Fruit fly (Drosophila melanogaster) whole organism, embryonic: ENCODE results near the gene CG11670.

Experiments
- Antp ChIP-seq: fragments of 200-800 bp; sonication (Bioruptor generic); optimal IDR thresholded peaks from 3 replicates; lab custom pipeline; 2016; ENCODE audit warnings: missing biosample characterization, missing genetic modification characterization
- CG10147 ChIP-seq: fragments of 200-800 bp; sonication (Bioruptor generic); optimal IDR thresholded peaks from 2 replicates; lab custom pipeline; 2019; ENCODE audit warnings: missing biosample characterization, mild to moderate bottlenecking, missing genetic modification characterization, moderate library complexity
- CG10209 ChIP-seq: fragments of 200-800 bp; sonication (Bioruptor generic); optimal IDR thresholded peaks from 3 replicates; lab custom pipeline; 2017; ENCODE audit warnings: missing biosample characterization, mild to moderate bottlenecking, missing genetic modification characterization, missing genetic modification reagents
- CG1024 ChIP-seq: fragments of 200-800 bp; sonication (Bioruptor generic); IDR thresholded peaks from 2 replicates; pipeline ENCODE4 v1.3.6; 2022; ENCODE audit warnings: missing biosample characterization, missing genetic modification characterization
- CG10274 ChIP-seq: fragments of 200-800 bp; sonication (Bioruptor generic); optimal IDR thresholded peaks from 3 replicates; lab custom pipeline; 2017; ENCODE audit warnings: missing biosample characterization, mild to moderate bottlenecking, missing genetic modification characterization
- CG10565 ChIP-seq: fragments of 200-800 bp; sonication (Bioruptor generic); optimal IDR thresholded peaks from 3 replicates; lab custom pipeline; 2016; ENCODE audit warnings: missing biosample characterization, mild to moderate bottlenecking, missing genetic modification characterization
- CG12104 ChIP-seq: fragments of 200-800 bp; sonication (Bioruptor generic); optimal IDR thresholded peaks from 3 replicates; lab custom pipeline; 2016; ENCODE audit warnings: missing biosample characterization, missing genetic modification characterization
- CG15514 ChIP-seq: fragments of 200-800 bp; sonication (Bioruptor generic); optimal IDR thresholded peaks from 3 replicates; lab custom pipeline; 2017; ENCODE audit warnings: missing biosample characterization, missing genetic modification characterization, mild to moderate bottlenecking, moderate library complexity, missing genetic modification reagents
- CG16813 ChIP-seq: fragments of 200-800 bp; sonication (Bioruptor generic); IDR thresholded peaks from 3 replicates; pipeline ENCODE4 v1.3.6; 2022; ENCODE audit warnings: missing biosample characterization, missing genetic modification characterization; ENCODE audit not compliant: partially characterized antibody
- CG1832 ChIP-seq: fragments of 200-800 bp; sonication (Bioruptor generic); optimal IDR thresholded peaks from 2 replicates; lab custom pipeline; 2017; ENCODE audit warnings: missing biosample characterization, mild to moderate bottlenecking, missing genetic modification characterization, inconsistent platforms
- CG31365 ChIP-seq: fragments of 200-800 bp; sonication (Bioruptor generic); optimal IDR thresholded peaks from 2 replicates; lab custom pipeline; 2018; ENCODE audit warnings: missing biosample characterization, mild to moderate bottlenecking, missing genetic modification characterization
- CG32767 ChIP-seq: fragments of 200-800 bp; sonication (Bioruptor generic); IDR thresholded peaks from 2 replicates; pipeline ENCODE4 v1.3.6; 2022; ENCODE audit warnings: missing biosample characterization, missing genetic modification characterization
- CG34224 ChIP-seq: fragments of 200-800 bp; sonication (Bioruptor generic); IDR thresholded peaks from 3 replicates; pipeline ENCODE4 v1.3.6; 2022; ENCODE audit warnings: missing biosample characterization, missing genetic modification characterization; ENCODE audit not compliant: partially characterized antibody
- CG3847 ChIP-seq: fragments of 200-800 bp; sonication (Bioruptor generic); IDR thresholded peaks from 2 replicates; pipeline ENCODE4 v1.3.6; 2022; ENCODE audit warnings: missing biosample characterization, missing genetic modification characterization
- CG6175 ChIP-seq: fragments of 200-800 bp; sonication (Bioruptor generic); IDR thresholded peaks from 3 replicates; pipeline ENCODE4 v1.3.6; 2022; ENCODE audit warnings: missing biosample characterization, missing genetic modification characterization
- CG6683 ChIP-seq: fragments of 200-800 bp; sonication (Bioruptor generic); optimal IDR thresholded peaks from 2 replicates; lab custom pipeline; 2017; ENCODE audit warnings: missing biosample characterization, mild to moderate bottlenecking, missing genetic modification characterization, missing genetic modification reagents
- CG7357 ChIP-seq: fragments of 200-800 bp; sonication (Bioruptor generic); IDR thresholded peaks from 3 replicates; pipeline ENCODE4 v1.3.6; 2022; ENCODE audit warnings: missing biosample characterization, missing genetic modification characterization
- CG7987 ChIP-seq: fragments of 200-800 bp; sonication (Bioruptor generic); optimal IDR thresholded peaks from 2 replicates; lab custom pipeline; 2018; ENCODE audit warnings: missing biosample characterization, mild to moderate bottlenecking, missing genetic modification characterization, moderate library complexity
- CG8281 ChIP-seq: fragments of 200-800 bp; sonication (Bioruptor generic); optimal IDR thresholded peaks from 2 replicates; lab custom pipeline; 2018; ENCODE audit warnings: missing biosample characterization, mild to moderate bottlenecking, missing genetic modification characterization, moderate library complexity
- CG9727 ChIP-seq: fragments of 200-800 bp; sonication (Bioruptor generic); optimal IDR thresholded peaks from 3 replicates; lab custom pipeline; 2017; ENCODE audit warnings: missing biosample characterization, mild to moderate bottlenecking, missing genetic modification characterization
- CTCF ChIP-seq: fragments of 200-800 bp; sonication (Bioruptor generic); optimal IDR thresholded peaks from 2 replicates; lab custom pipeline; 2017; ENCODE audit warnings: missing biosample characterization, mild to moderate bottlenecking, missing genetic modification characterization, moderate library complexity
- Chrac-16 ChIP-seq: fragments of 200-800 bp; sonication (Bioruptor generic); optimal IDR thresholded peaks from 3 replicates; lab custom pipeline; 2016; ENCODE audit warnings: missing biosample characterization, missing genetic modification characterization
- E2f1 ChIP-seq: fragments of 200-800 bp; sonication (Bioruptor generic); IDR thresholded peaks from 2 replicates; pipeline ENCODE4 v1.3.6; 2022; ENCODE audit warnings: missing biosample characterization, missing genetic modification characterization
- ERR ChIP-seq: fragments of 200-800 bp; sonication (Bioruptor generic); optimal IDR thresholded peaks from 2 replicates; lab custom pipeline; 2016; ENCODE audit warnings: missing biosample characterization, missing genetic modification characterization
- Eip74EF ChIP-seq, 2 experiments: fragments of 200-800 bp in 1 of 2; fragments of >200 bp in 1 of 2; sonication (Bioruptor generic) in 1 of 2; optimal IDR thresholded peaks; 2 replicates each; lab custom pipeline; 2017 to 2019; ENCODE audit warnings: missing biosample characterization in 2 of 2, missing genetic modification characterization in 2 of 2, mild to moderate bottlenecking in 1 of 2, moderate library complexity in 1 of 2
- HLH3B ChIP-seq: fragments of 200-800 bp; sonication (Bioruptor generic); IDR thresholded peaks from 2 replicates; pipeline ENCODE4 v1.3.6; 2022; ENCODE audit warnings: missing biosample characterization, missing genetic modification characterization
- HLH4C ChIP-seq: fragments of 200-800 bp; sonication (Bioruptor generic); IDR thresholded peaks from 3 replicates; pipeline ENCODE4 v1.3.6; 2022; ENCODE audit warnings: missing biosample characterization, missing genetic modification characterization; ENCODE audit not compliant: partially characterized antibody
- HLH54F ChIP-seq: fragments of 200-800 bp; sonication (Bioruptor generic); optimal IDR thresholded peaks from 3 replicates; lab custom pipeline; 2016; ENCODE audit warnings: missing biosample characterization, missing genetic modification characterization
- HLHmδ ChIP-seq: fragments of 200-800 bp; sonication (Bioruptor generic); optimal IDR thresholded peaks from 2 replicates; lab custom pipeline; 2018; ENCODE audit warnings: missing biosample characterization, mild to moderate bottlenecking, missing genetic modification characterization, moderate library complexity
- Sry-β ChIP-seq: fragments of 200-800 bp; sonication (Bioruptor generic); optimal IDR thresholded peaks from 2 replicates; lab custom pipeline; 2018; ENCODE audit warnings: missing biosample characterization, mild to moderate bottlenecking, missing genetic modification characterization, moderate library complexity
- Xbp1 ChIP-seq: fragments of 200-800 bp; sonication (Bioruptor generic); optimal IDR thresholded peaks from 3 replicates; lab custom pipeline; 2016; ENCODE audit warnings: missing biosample characterization, mild to moderate bottlenecking, missing genetic modification characterization
- ab ChIP-seq: fragments of 200-800 bp; sonication (Bioruptor generic); optimal IDR thresholded peaks from 2 replicates; lab custom pipeline; 2016; ENCODE audit warnings: missing biosample characterization, missing genetic modification characterization
- bbx ChIP-seq: fragments of 200-800 bp; sonication (Bioruptor generic); IDR thresholded peaks from 2 replicates; pipeline ENCODE4 v1.3.6; 2022; ENCODE audit warnings: missing biosample characterization, missing genetic modification characterization; ENCODE audit not compliant: partially characterized antibody
- dysf ChIP-seq: fragments of 200-800 bp; sonication (Bioruptor generic); IDR thresholded peaks from 3 replicates; pipeline ENCODE4 v1.3.6; 2022; ENCODE audit warnings: missing biosample characterization, missing genetic modification characterization
- en ChIP-seq: fragments of 200-800 bp; sonication (Bioruptor generic); optimal IDR thresholded peaks from 2 replicates; lab custom pipeline; 2016; ENCODE audit warnings: missing biosample characterization, missing genetic modification characterization
- grn ChIP-seq: fragments of 200-800 bp; sonication (Bioruptor generic); optimal IDR thresholded peaks from 3 replicates; lab custom pipeline; 2017; ENCODE audit warnings: missing biosample characterization, missing genetic modification characterization
- hb ChIP-seq: fragments of 200-800 bp; sonication (Bioruptor generic); IDR thresholded peaks from 3 replicates; pipeline ENCODE4 v1.3.6; 2022; ENCODE audit warnings: missing biosample characterization, missing genetic modification characterization; ENCODE audit not compliant: partially characterized antibody
- insv ChIP-seq, 2 experiments: fragments of 200-800 bp; sonication (Bioruptor generic); optimal IDR thresholded peaks; 3 replicates each; lab custom pipeline; 2016 to 2018; ENCODE audit warnings: missing biosample characterization in 2 of 2, missing genetic modification characterization in 2 of 2
- jing ChIP-seq: fragments of 200-800 bp; sonication (Bioruptor generic); optimal IDR thresholded peaks from 2 replicates; lab custom pipeline; 2018; ENCODE audit warnings: missing biosample characterization, mild to moderate bottlenecking, missing genetic modification characterization
- jumu ChIP-seq: fragments of 200-800 bp; sonication (Bioruptor generic); optimal IDR thresholded peaks from 3 replicates; lab custom pipeline; 2016; ENCODE audit warnings: missing biosample characterization, missing genetic modification characterization
- kah ChIP-seq: fragments of 200-800 bp; sonication (Bioruptor generic); optimal IDR thresholded peaks from 2 replicates; lab custom pipeline; 2018; ENCODE audit warnings: missing biosample characterization, mild to moderate bottlenecking, missing genetic modification characterization
- p53 ChIP-seq: fragments of 200-800 bp; sonication (Bioruptor generic); optimal IDR thresholded peaks from 2 replicates; lab custom pipeline; 2016; ENCODE audit warnings: missing biosample characterization, missing genetic modification characterization
- row ChIP-seq: fragments of 200-800 bp; sonication (Bioruptor generic); IDR thresholded peaks from 3 replicates; pipeline ENCODE4 v1.3.6; 2022; ENCODE audit warnings: missing biosample characterization, missing genetic modification characterization
- sc ChIP-seq, 3 experiments: fragments of >200 bp in 2 of 3; fragments of 200-800 bp in 1 of 3; sonication (Bioruptor generic) in 1 of 3; optimal IDR thresholded peaks; 2 replicates in 2 of 3; 3 replicates in 1 of 3; lab custom pipeline; 2017; ENCODE audit warnings: mild to moderate bottlenecking in 1 of 3, missing biosample characterization in 1 of 3, missing genetic modification characterization in 1 of 3, missing genetic modification reagents in 1 of 3
- scrt ChIP-seq: fragments of 200-800 bp; sonication (Bioruptor generic); optimal IDR thresholded peaks from 2 replicates; lab custom pipeline; 2018; ENCODE audit warnings: missing biosample characterization, mild to moderate bottlenecking, missing genetic modification characterization, moderate library complexity
- sqz ChIP-seq: fragments of 200-800 bp; sonication (Bioruptor generic); optimal IDR thresholded peaks from 3 replicates; lab custom pipeline; 2018; ENCODE audit warnings: missing biosample characterization, mild to moderate bottlenecking, missing genetic modification characterization
- ssp ChIP-seq: fragments of 200-800 bp; sonication (Bioruptor generic); IDR thresholded peaks from 2 replicates; pipeline ENCODE4 v1.3.6; 2022; ENCODE audit warnings: missing biosample characterization, missing genetic modification characterization
- sug ChIP-seq: fragments of 200-800 bp; optimal IDR thresholded peaks from 2 replicates; lab custom pipeline; 2019; ENCODE audit warnings: missing biosample characterization, mild to moderate bottlenecking, missing genetic modification characterization, moderate library complexity
- vvl ChIP-seq: fragments of 200-800 bp; sonication (Bioruptor generic); IDR thresholded peaks from 2 replicates; pipeline ENCODE4 v1.3.6; 2022; ENCODE audit warnings: missing biosample characterization, missing genetic modification characterization

Gene CG11670

dm6 chr3R:13051942-13052693 lies 10.3 kb downstream of the CG11670 start, which contains the start of gene pic (continued):
- TF ChIP-seq CG10274 (GFP tag; lab: Kevin White, UChicago): no peak
- TF ChIP-seq Xbp1 (GFP tag; lab: Kevin White, UChicago): no peak
- TF ChIP-seq CG32767: no peak
- no peak for TF ChIP-seq Chrac-16 (GFP tag; lab: Kevin White, UChicago)
- no peak for TF ChIP-seq ERR (GFP tag; lab: Kevin White, UChicago)
- TF ChIP-seq grn (GFP tag; lab: Kevin White, UChicago): no peak
- no peak for TF ChIP-seq CG12104 (GFP tag; lab: Kevin White, UChicago)
- no peak for TF ChIP-seq sqz (GFP tag; lab: Kevin White, UChicago)
- TF ChIP-seq ssp (GFP tag; lab: Robert Waterston, UW): no peak
- no peak for TF ChIP-seq Eip74EF (GFP tag; optimal IDR thresholded peaks at IDR 0.05; lab: Kevin White, UChicago)
- no peak for TF ChIP-seq CG8281
- TF ChIP-seq CG15514 (GFP tag; lab: Kevin White, UChicago): peak; percentile 13
- no peak for TF ChIP-seq CG7357 (GFP tag; lab: Robert Waterston, UW)
- TF ChIP-seq CG10209 (GFP tag; lab: Kevin White, UChicago): no peak
- TF ChIP-seq dysf (GFP tag; lab: Robert Waterston, UW): no peak
- no peak for TF ChIP-seq ab
- TF ChIP-seq CG9727 (GFP tag; lab: Kevin White, UChicago): no peak
- peak; percentile 21 for TF ChIP-seq jumu (GFP tag; lab: Kevin White, UChicago)
- no peak for TF ChIP-seq CG31365 (tag; lab: Kevin White, UChicago)
- TF ChIP-seq CTCF (GFP tag; lab: Kevin White, UChicago): peak; percentile 37
- TF ChIP-seq CG6175: no peak
- no peak for TF ChIP-seq jing (GFP tag; lab: Kevin White, UChicago)
- peak; percentile 25; the same call in 1 of the 2 replicates for TF ChIP-seq CG3847 (GFP tag; lab: Robert Waterston, UW)
- TF ChIP-seq CG7987 (GFP tag; lab: Kevin White, UChicago): no peak
- 0 out of 2 replicates have a peak, but pooled peaks have one; percentile 11 for TF ChIP-seq E2f1 (GFP tag; lab: Robert Waterston, UW)
- TF ChIP-seq HLH54F (GFP tag; lab: Kevin White, UChicago): no peak
- peak; percentile 69 for TF ChIP-seq row (GFP tag; lab: Robert Waterston, UW)
- TF ChIP-seq HLH3B: no peak
- no peak for TF ChIP-seq Antp (GFP tag; lab: Kevin White, UChicago)
- TF ChIP-seq CG10147 (GFP tag; lab: Kevin White, UChicago): no peak
- no peak for TF ChIP-seq CG1024
- no peak for TF ChIP-seq sug (tag; lab: Kevin White, UChicago)
- no peak for TF ChIP-seq en
- TF ChIP-seq sc (optimal IDR thresholded peaks at IDR 0.05; lab: Kevin White, UChicago): no peak
- no peak for TF ChIP-seq sc (GFP tag; optimal IDR thresholded peaks at IDR 0.05; lab: Kevin White, UChicago)
- TF ChIP-seq insv (GFP tag; optimal IDR thresholded peaks at IDR 0.05; lab: Kevin White, UChicago): no peak
- TF ChIP-seq CG6683 (GFP tag; lab: Kevin White, UChicago): no peak
- TF ChIP-seq p53 (GFP tag; lab: Kevin White, UChicago): no peak
- no peak; the same call in none of the 3 replicates for TF ChIP-seq CG34224 (GFP tag; lab: Robert Waterston, UW)
- TF ChIP-seq kah: no peak
- no peak for TF ChIP-seq HLHmδ (GFP tag; lab: Kevin White, UChicago)
- TF ChIP-seq Sry-β (GFP tag; lab: Kevin White, UChicago): no peak
- no peak for TF ChIP-seq vvl (GFP tag; lab: Robert Waterston, UW)
- TF ChIP-seq CG1832 (GFP tag; lab: Kevin White, UChicago): no peak
- TF ChIP-seq CG10565 (GFP tag; lab: Kevin White, UChicago): no peak
- no peak for TF ChIP-seq scrt (GFP tag; lab: Kevin White, UChicago)
- peak; percentile 21; the same call in 1 of the 3 replicates for TF ChIP-seq hb (GFP tag; lab: Robert Waterston, UW)
- TF ChIP-seq CG16813: peak; percentile 81
- peak; percentile 74 for TF ChIP-seq bbx (GFP tag; lab: Robert Waterston, UW)
- peak; percentile 79 for TF ChIP-seq HLH4C (GFP tag; lab: Robert Waterston, UW)
